Worm (Caenorhabditis elegans) whole organism, mixed stage, embryonic: ENCODE results near the gene C17C3.11.

Experiments
- M03D4.4 ChIP-seq: sonication (generic microtip); optimal IDR thresholded peaks from 2 replicates; lab custom pipeline; 2017; ENCODE audit warnings: mild to moderate bottlenecking, missing genetic modification characterization, missing compliant biosample characterization
- ceh-43 ChIP-seq: fragments of 200-800 bp; sonication (Bioruptor generic); optimal IDR thresholded peaks from 2 replicates; lab custom pipeline; 2018; ENCODE audit warnings: mild to moderate bottlenecking, missing genetic modification characterization, moderate library complexity, missing compliant biosample characterization
- cnd-1 ChIP-seq: fragments of 200-800 bp; sonication (Bioruptor generic); optimal IDR thresholded peaks from 2 replicates; lab custom pipeline; 2018; ENCODE audit warnings: mild to moderate bottlenecking, missing genetic modification characterization, missing compliant biosample characterization
- elt-1 ChIP-seq: sonication (generic microtip); optimal IDR thresholded peaks from 2 replicates; lab custom pipeline; 2017; ENCODE audit warnings: missing genetic modification characterization, mild to moderate bottlenecking, missing compliant biosample characterization, antibody characterized with exemption, moderate library complexity, borderline replicate concordance; ENCODE audit not compliant: insufficient read depth
- lsy-2 ChIP-seq: fragments of 150-350 bp; optimal IDR thresholded peaks from 2 replicates; lab custom pipeline; 2014; ENCODE audit warnings: missing biosample characterization, missing genetic modification characterization
- mab-5 ChIP-seq: fragments of 150-350 bp; optimal IDR thresholded peaks from 2 replicates; lab custom pipeline; 2014; ENCODE audit warnings: missing biosample characterization, missing genetic modification characterization
- nhr-28 ChIP-seq: fragments of 150-350 bp; optimal IDR thresholded peaks from 2 replicates; lab custom pipeline; 2014; ENCODE audit warnings: missing biosample characterization, missing genetic modification characterization
- snpc-4 ChIP-seq: fragments of 150-350 bp; optimal IDR thresholded peaks from 2 replicates; lab custom pipeline; 2014; ENCODE audit warnings: missing biosample characterization, missing genetic modification characterization
- sptf-1 ChIP-seq: sonication (generic microtip); optimal IDR thresholded peaks from 2 replicates; lab custom pipeline; 2017; ENCODE audit warnings: mild to moderate bottlenecking, missing genetic modification characterization, moderate library complexity, missing compliant biosample characterization
- unc-39 ChIP-seq: fragments of 150-350 bp; optimal IDR thresholded peaks from 2 replicates; lab custom pipeline; 2014; ENCODE audit warnings: missing biosample characterization, missing genetic modification characterization
- ztf-11 ChIP-seq: fragments of 150-350 bp; optimal IDR thresholded peaks from 2 replicates; lab custom pipeline; 2014; ENCODE audit warnings: missing biosample characterization, missing genetic modification characterization

- no peak for TF ChIP-seq mab-5 (tag; lab: Kevin White, UChicago)
- no peak for TF ChIP-seq cnd-1
- TF ChIP-seq nhr-28 (tag; lab: Kevin White, UChicago), result no peak
- no peak for TF ChIP-seq ztf-11 (tag; lab: Kevin White, UChicago)
- TF ChIP-seq snpc-4 (tag; lab: Kevin White, UChicago), result no peak
- TF ChIP-seq sptf-1 (tag; lab: Kevin White, UChicago), result no peak
- TF ChIP-seq ceh-43 (GFP tag; lab: Kevin White, UChicago), result no peak
- TF ChIP-seq lsy-2, result no peak
- no peak for TF ChIP-seq M03D4.4 (tag; lab: Kevin White, UChicago)
- no peak for TF ChIP-seq unc-39
- TF ChIP-seq elt-1, result no peak
Measured at ce11 chrII:5578714-5579113, 41.1 kb downstream of the C17C3.11 start.
